Worm (Caenorhabditis elegans) whole organism, L2 larva: ENCODE data around the gene col-71.

Source experiments
- C34F6.9 ChIP-seq: fragments of 150-350 bp; optimal IDR thresholded peaks from 2 replicates; lab custom pipeline; 2014; ENCODE audit warnings: missing biosample characterization, missing genetic modification characterization
- F13H6.1 ChIP-seq: sonication (generic microtip); optimal IDR thresholded peaks from 2 replicates; lab custom pipeline; 2016; ENCODE audit warnings: missing genetic modification characterization, missing compliant biosample characterization
- R02D3.7 ChIP-seq: fragments of 150-350 bp; optimal IDR thresholded peaks from 2 replicates; lab custom pipeline; 2014; ENCODE audit warnings: missing biosample characterization, missing genetic modification characterization
- Y55F3AM.14 ChIP-seq: fragments of 200-800 bp; sonication (Bioruptor generic); optimal IDR thresholded peaks from 2 replicates; lab custom pipeline; 2018; ENCODE audit warnings: mild to moderate bottlenecking, missing genetic modification characterization, missing compliant biosample characterization
- ZK546.5 ChIP-seq: sonication (generic microtip); optimal IDR thresholded peaks from 2 replicates; lab custom pipeline; 2017; ENCODE audit warnings: missing biosample characterization, missing genetic modification characterization
- alr-1 ChIP-seq: fragments of 150-350 bp; optimal IDR thresholded peaks from 2 replicates; lab custom pipeline; 2014; ENCODE audit warnings: missing biosample characterization, missing genetic modification characterization
- aly-2 ChIP-seq: fragments of 150-350 bp; optimal IDR thresholded peaks from 2 replicates; lab custom pipeline; 2014; ENCODE audit warnings: missing biosample characterization, missing genetic modification characterization
- ama-1 ChIP-seq: fragments of 150-350 bp; optimal IDR thresholded peaks from 2 replicates; lab custom pipeline; 2018; ENCODE audit warnings: inconsistent platforms
- blmp-1 ChIP-seq: sonication (generic microtip); optimal IDR thresholded peaks from 2 replicates; lab custom pipeline; 2017; ENCODE audit warnings: missing genetic modification characterization, mild to moderate bottlenecking, missing compliant biosample characterization, antibody characterized with exemption, moderate library complexity; ENCODE audit not compliant: insufficient read depth
- ceh-16 ChIP-seq: fragments of 150-350 bp; optimal IDR thresholded peaks from 2 replicates; lab custom pipeline; 2014; ENCODE audit warnings: missing biosample characterization, missing genetic modification characterization
- ceh-82 ChIP-seq: fragments of 150-350 bp; optimal IDR thresholded peaks from 2 replicates; lab custom pipeline; 2014; ENCODE audit warnings: missing biosample characterization, missing genetic modification characterization
- crh-2 ChIP-seq: sonication (generic microtip); optimal IDR thresholded peaks from 2 replicates; lab custom pipeline; 2017; ENCODE audit warnings: missing biosample characterization, missing genetic modification characterization
- dmd-4 ChIP-seq: sonication (generic microtip); optimal IDR thresholded peaks from 2 replicates; lab custom pipeline; 2017; ENCODE audit warnings: missing biosample characterization, missing genetic modification characterization
- elt-1 ChIP-seq: fragments of 150-350 bp; optimal IDR thresholded peaks from 2 replicates; lab custom pipeline; 2014; ENCODE audit warnings: missing biosample characterization, missing genetic modification characterization
- fos-1 ChIP-seq: fragments of 150-350 bp; optimal IDR thresholded peaks from 2 replicates; lab custom pipeline; 2014; ENCODE audit warnings: missing biosample characterization, missing genetic modification characterization
- gmeb-1 ChIP-seq: fragments of 150-350 bp; optimal IDR thresholded peaks from 2 replicates; lab custom pipeline; 2014; ENCODE audit warnings: missing biosample characterization, missing genetic modification characterization
- lin-11 ChIP-seq: fragments of 150-350 bp; sonication (generic microtip); optimal IDR thresholded peaks from 2 replicates; lab custom pipeline; 2014; ENCODE audit warnings: missing biosample characterization, missing genetic modification characterization, inconsistent platforms, mixed read lengths
- lin-13 ChIP-seq: fragments of 150-350 bp; optimal IDR thresholded peaks from 2 replicates; lab custom pipeline; 2014; ENCODE audit warnings: missing biosample characterization, missing genetic modification reagents, missing genetic modification characterization
- lin-39 ChIP-seq: fragments of 150-350 bp; optimal IDR thresholded peaks from 2 replicates; lab custom pipeline; 2014; ENCODE audit warnings: missing biosample characterization, missing genetic modification reagents, missing genetic modification characterization
- lsy-2 ChIP-seq, 2 experiments: fragments of 150-350 bp in 1 of 2; sonication (generic microtip) in 1 of 2; optimal IDR thresholded peaks; 2 replicates each; lab custom pipeline; 2014 to 2017; ENCODE audit warnings: missing biosample characterization in 2 of 2, missing genetic modification characterization in 2 of 2
- mab-5 ChIP-seq: fragments of 150-350 bp; optimal IDR thresholded peaks from 2 replicates; lab custom pipeline; 2014; ENCODE audit warnings: missing biosample characterization, missing genetic modification characterization
- mbf-1 ChIP-seq: sonication (generic microtip); optimal IDR thresholded peaks from 2 replicates; lab custom pipeline; 2017; ENCODE audit warnings: missing biosample characterization, missing genetic modification characterization
- mdl-1 ChIP-seq, 2 experiments: fragments of 150-350 bp in 1 of 2; sonication (generic microtip) in 1 of 2; optimal IDR thresholded peaks; 2 replicates each; lab custom pipeline; 2017; ENCODE audit warnings: missing biosample characterization in 2 of 2, missing genetic modification characterization in 2 of 2
- nhr-10 ChIP-seq: sonication (generic microtip); optimal IDR thresholded peaks from 2 replicates; lab custom pipeline; 2017; ENCODE audit warnings: missing biosample characterization, missing genetic modification characterization
- nhr-11 ChIP-seq: fragments of 150-350 bp; optimal IDR thresholded peaks from 2 replicates; lab custom pipeline; 2014; ENCODE audit warnings: missing biosample characterization, missing genetic modification characterization
- nhr-129 ChIP-seq: fragments of 150-350 bp; optimal IDR thresholded peaks from 2 replicates; lab custom pipeline; 2014; ENCODE audit warnings: missing biosample characterization, missing genetic modification characterization
- nhr-21 ChIP-seq: fragments of 150-350 bp; optimal IDR thresholded peaks from 2 replicates; lab custom pipeline; 2014; ENCODE audit warnings: missing biosample characterization, missing genetic modification characterization
- nhr-25 ChIP-seq: fragments of 150-350 bp; sonication (generic microtip); optimal IDR thresholded peaks from 3 replicates; lab custom pipeline; 2014; ENCODE audit warnings: missing biosample characterization, missing genetic modification characterization
- nhr-6 ChIP-seq: fragments of 150-350 bp; optimal IDR thresholded peaks from 2 replicates; lab custom pipeline; 2014; ENCODE audit warnings: missing biosample characterization, missing genetic modification characterization
- nhr-77 ChIP-seq: fragments of 150-350 bp; optimal IDR thresholded peaks from 2 replicates; lab custom pipeline; 2014; ENCODE audit warnings: missing biosample characterization, missing genetic modification characterization
- peb-1 ChIP-seq: fragments of 150-350 bp; optimal IDR thresholded peaks from 2 replicates; lab custom pipeline; 2014; ENCODE audit warnings: missing biosample characterization, missing genetic modification characterization
- sem-4 ChIP-seq: fragments of 150-350 bp; optimal IDR thresholded peaks from 2 replicates; lab custom pipeline; 2014; ENCODE audit warnings: missing biosample characterization, missing genetic modification reagents, missing genetic modification characterization
- skn-1 ChIP-seq: sonication (generic microtip); optimal IDR thresholded peaks from 2 replicates; lab custom pipeline; 2017; ENCODE audit warnings: missing biosample characterization, missing genetic modification characterization
- sma-3 ChIP-seq: sonication (generic microtip); optimal IDR thresholded peaks from 2 replicates; lab custom pipeline; 2016; ENCODE audit warnings: missing genetic modification reagents, missing genetic modification characterization, missing compliant biosample characterization
- sma-9 ChIP-seq, 2 experiments: fragments of 150-350 bp in 1 of 2; sonication (generic microtip) in 1 of 2; optimal IDR thresholded peaks; 2 replicates each; lab custom pipeline; 2014 to 2016; ENCODE audit warnings: missing genetic modification characterization in 2 of 2, mild to moderate bottlenecking in 1 of 2, missing biosample characterization in 1 of 2, missing compliant biosample characterization in 1 of 2, missing genetic modification reagents in 1 of 2, moderate library complexity in 1 of 2
- snpc-4 ChIP-seq: fragments of 150-350 bp; optimal IDR thresholded peaks from 2 replicates; lab custom pipeline; 2014; ENCODE audit warnings: missing biosample characterization, missing genetic modification characterization
- unc-39 ChIP-seq: fragments of 150-350 bp; optimal IDR thresholded peaks from 2 replicates; lab custom pipeline; 2014; ENCODE audit warnings: missing biosample characterization, missing genetic modification characterization
- unc-55 ChIP-seq: fragments of 150-350 bp; sonication (generic microtip); optimal IDR thresholded peaks from 3 replicates; lab custom pipeline; 2014; ENCODE audit warnings: missing biosample characterization, missing genetic modification reagents, missing genetic modification characterization
- zag-1 ChIP-seq: fragments of 150-350 bp; optimal IDR thresholded peaks from 2 replicates; lab custom pipeline; 2014; ENCODE audit warnings: missing biosample characterization, missing genetic modification characterization
- ztf-1 ChIP-seq: fragments of 200-800 bp; sonication (Bioruptor generic); conservative IDR thresholded peaks from 2 replicates; pipeline ENCODE4 v1.3.6; 2022; ENCODE audit warnings: missing genetic modification characterization, missing compliant biosample characterization
- ztf-11 ChIP-seq: sonication (generic microtip); optimal IDR thresholded peaks from 2 replicates; lab custom pipeline; 2017; ENCODE audit warnings: missing biosample characterization, missing genetic modification characterization

col-71 gene

ce11 chrII:3502520-3503323, at the start of gene col-71, which contains the start of gene Y49F6B.2:
Gene col-71, minus strand, starts transcription at chrII:3502570.
Gene Y49F6B.2, plus strand, starts transcription at chrII:3502968.
- peak; percentile 56 for TF ChIP-seq nhr-25 (tag; lab: Kevin White, UChicago)
- peak; percentile 84 to 88 for TF ChIP-seq lsy-2 (tag; optimal IDR thresholded peaks at IDR 0.05; lab: Kevin White, UChicago)
- no peak for TF ChIP-seq elt-1 (tag; lab: Kevin White, UChicago)
- peak; percentile 25 for TF ChIP-seq Y55F3AM.14 (GFP tag; lab: Kevin White, UChicago)
- TF ChIP-seq mab-5 (tag; lab: Kevin White, UChicago), result peak; percentile 51
- no peak for TF ChIP-seq peb-1 (tag; lab: Kevin White, UChicago)
- peak; percentile 46 for TF ChIP-seq nhr-129 (tag; lab: Kevin White, UChicago)
- no peak for TF ChIP-seq ceh-82
- peak; percentile 23 for TF ChIP-seq snpc-4 (tag; lab: Kevin White, UChicago)
- no peak for TF ChIP-seq sma-9 (GFP tag; optimal IDR thresholded peaks at IDR 0.05; lab: Kevin White, UChicago)
- TF ChIP-seq sma-9 (tag; optimal IDR thresholded peaks at IDR 0.05; lab: Kevin White, UChicago), result no peak
- no peak for TF ChIP-seq ztf-1 (GFP tag; lab: Robert Waterston, UW)
- TF ChIP-seq fos-1, result peak; percentile 26
- TF ChIP-seq lin-11 (tag; lab: Kevin White, UChicago), result peak; percentile 12
- TF ChIP-seq sma-3 (GFP tag; lab: Kevin White, UChicago), result peak; percentile 77
- no peak for TF ChIP-seq blmp-1 (tag; lab: Kevin White, UChicago)
- peak; percentile 86 for TF ChIP-seq unc-55 (GFP tag; lab: Kevin White, UChicago)
- no peak for TF ChIP-seq unc-39
- TF ChIP-seq sem-4 (tag; lab: Kevin White, UChicago), result peak; percentile 47
- TF ChIP-seq skn-1 (tag; lab: Kevin White, UChicago), result no peak
- TF ChIP-seq mdl-1 (tag; optimal IDR thresholded peaks at IDR 0.05; lab: Kevin White, UChicago), result no peak
- TF ChIP-seq gmeb-1 (tag; lab: Kevin White, UChicago), result peak; percentile 71
- TF ChIP-seq aly-2 (tag; lab: Kevin White, UChicago), result no peak
- TF ChIP-seq nhr-10, result no peak
- no peak for TF ChIP-seq ztf-11 (tag; lab: Kevin White, UChicago)
- TF ChIP-seq crh-2 (tag; lab: Kevin White, UChicago), result peak; percentile 73
- TF ChIP-seq F13H6.1 (tag; lab: Kevin White, UChicago), result peak; percentile 74
- peak; percentile 36 for TF ChIP-seq nhr-21
- TF ChIP-seq ama-1 (lab: Kevin White, UChicago), result no peak
- peak; percentile 33 for TF ChIP-seq zag-1 (tag; lab: Kevin White, UChicago)
- no peak for TF ChIP-seq alr-1
- peak; percentile 46 for TF ChIP-seq nhr-6 (tag; lab: Kevin White, UChicago)
- TF ChIP-seq mbf-1, result no peak
- TF ChIP-seq C34F6.9 (tag; lab: Kevin White, UChicago), result peak; percentile 91
- peak; percentile 78 for TF ChIP-seq lin-13 (GFP tag; lab: Kevin White, UChicago)
- TF ChIP-seq R02D3.7 (tag; lab: Kevin White, UChicago), result peak; percentile 19
- no peak for TF ChIP-seq nhr-77 (tag; lab: Kevin White, UChicago)
- TF ChIP-seq nhr-11 (tag; lab: Kevin White, UChicago), result no peak
- TF ChIP-seq lin-39 (tag; lab: Kevin White, UChicago), result no peak
- TF ChIP-seq dmd-4, result no peak
- no peak for TF ChIP-seq ceh-16 (tag; lab: Kevin White, UChicago)
- no peak for TF ChIP-seq ZK546.5

DNA sequence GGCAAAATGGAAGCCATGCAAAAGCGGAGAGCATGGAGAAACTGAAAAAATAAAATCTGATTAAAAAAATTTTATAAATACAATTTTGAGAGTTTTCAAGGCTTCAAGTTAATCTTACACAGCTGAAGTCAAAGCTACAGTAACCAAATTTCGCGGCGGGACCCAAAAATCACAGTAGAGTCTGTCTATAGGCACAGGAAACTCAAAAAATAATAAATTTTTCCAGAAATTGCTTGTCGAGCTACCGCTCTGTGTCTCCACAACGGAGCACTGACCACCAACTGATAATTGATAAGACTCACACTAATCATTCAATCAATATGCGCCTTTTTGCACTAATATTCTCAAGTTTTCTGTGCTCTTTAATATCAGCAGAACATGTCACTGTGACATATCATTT, 48.0 kb upstream of the col-71 start, which contains the start of gene W10G11.19:
W10G11.19 (plus strand) TSS at position 301 of the 400 bp plus-strand sequence.
- peak; percentile 38 for TF ChIP-seq fos-1
- TF ChIP-seq ama-1 (lab: Kevin White, UChicago), result no peak
